Worm (Caenorhabditis elegans): Measurements from ENCODE around the gene pkg-2.

DNA sequence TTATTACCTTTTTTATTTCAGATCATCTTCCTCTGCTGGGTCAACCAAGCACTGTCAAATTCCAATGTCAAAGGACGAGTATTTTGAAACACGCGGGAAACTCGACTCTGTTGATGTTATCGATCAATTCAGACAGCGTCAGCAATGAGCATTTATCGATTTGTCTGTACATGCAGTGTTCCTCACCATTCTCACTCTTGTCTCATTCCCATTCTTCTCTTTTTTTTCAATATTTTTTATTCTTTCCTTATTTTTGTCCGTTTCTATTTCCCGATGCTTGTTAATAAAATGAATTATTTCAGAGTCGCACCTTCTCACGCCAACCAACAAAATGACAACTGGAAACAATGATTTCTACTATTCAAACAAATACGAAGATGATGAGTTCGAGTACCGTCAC, 7.1 kb upstream of the pkg-2 start, which contains the start of gene cks-1:
- TF ChIP-seq ama-1 (optimal IDR thresholded peaks at IDR 0.05), result no peak
- no peak for TF ChIP-seq nhr-232 (tag; optimal IDR thresholded peaks at IDR 0.05)

All from whole organism, late embryonic.